Fruit fly (Drosophila melanogaster): Measurements from ENCODE around the gene Eig71Ee.

dm6 chr3L:15665741-15666140, 9.9 kb upstream of the Eig71Ee start:
- TF ChIP-seq Sox102F (GFP tag; optimal IDR thresholded peaks at IDR 0.05) (no peak), ss (GFP tag; optimal IDR thresholded peaks at IDR 0.05) (no peak)

Measured in whole organism, prepupa.